Worm (Caenorhabditis elegans) whole organism, late embryonic: ENCODE results near the gene swsn-6.

Experiments
- Y22D7AL.16 ChIP-seq: sonication (generic microtip); optimal IDR thresholded peaks from 2 replicates; lab custom pipeline; 2016; ENCODE audit warnings: missing genetic modification characterization, missing compliant biosample characterization
- ceh-31 ChIP-seq: sonication (generic microtip); optimal IDR thresholded peaks from 2 replicates; lab custom pipeline; 2016; ENCODE audit warnings: missing genetic modification characterization, missing compliant biosample characterization
- ceh-6 ChIP-seq: fragments of 200-800 bp; sonication (Bioruptor generic); optimal IDR thresholded peaks from 2 replicates; lab custom pipeline; 2018; ENCODE audit warnings: mild to moderate bottlenecking, missing genetic modification characterization, missing compliant biosample characterization
- ets-4 ChIP-seq: sonication (generic microtip); optimal IDR thresholded peaks from 2 replicates; lab custom pipeline; 2016; ENCODE audit warnings: missing genetic modification characterization, missing compliant biosample characterization
- fkh-10 ChIP-seq: fragments of 150-350 bp; optimal IDR thresholded peaks from 2 replicates; lab custom pipeline; 2014; ENCODE audit warnings: missing biosample characterization, missing genetic modification reagents, missing genetic modification characterization
- hlh-8 ChIP-seq: sonication (generic microtip); optimal IDR thresholded peaks from 2 replicates; lab custom pipeline; 2016; ENCODE audit warnings: missing genotype, missing genetic modification characterization, missing compliant biosample characterization
- nfya-1 ChIP-seq: sonication (generic microtip); optimal IDR thresholded peaks from 2 replicates; lab custom pipeline; 2017; ENCODE audit warnings: missing genetic modification characterization, mild to moderate bottlenecking, missing compliant biosample characterization, antibody characterized with exemption, moderate library complexity
- nhr-232 ChIP-seq: sonication (generic microtip); optimal IDR thresholded peaks from 2 replicates; lab custom pipeline; 2016; ENCODE audit warnings: missing genetic modification characterization, missing compliant biosample characterization
- pha-4 ChIP-seq: fragments of 150-350 bp; optimal IDR thresholded peaks from 2 replicates; lab custom pipeline; 2018; ENCODE audit warnings: missing biosample characterization, missing genetic modification reagents, missing genetic modification characterization
- sdc-2 ChIP-seq: sonication (generic microtip); optimal IDR thresholded peaks from 2 replicates; lab custom pipeline; 2016; ENCODE audit warnings: missing genotype, missing genetic modification characterization, missing compliant biosample characterization
- sox-2 ChIP-seq: fragments of 200-800 bp; sonication (Bioruptor generic); IDR thresholded peaks from 2 replicates; pipeline ENCODE4 v1.3.6; 2022; ENCODE audit warnings: missing genetic modification reagents, missing genetic modification characterization, missing compliant biosample characterization
- sox-4 ChIP-seq: sonication (generic microtip); optimal IDR thresholded peaks from 2 replicates; lab custom pipeline; 2017; ENCODE audit warnings: mild to moderate bottlenecking, missing genetic modification characterization, inconsistent platforms, missing compliant biosample characterization

ce11 chrIV:5366567-5366966 lies 28.3 kb upstream of the swsn-6 start, which contains the start of gene sand-1:
- TF ChIP-seq sox-2 (GFP tag; lab: Robert Waterston, UW): no peak
- no peak for TF ChIP-seq hlh-8 (tag; lab: Kevin White, UChicago)
- no peak for TF ChIP-seq sdc-2
- TF ChIP-seq ceh-6 (GFP tag; lab: Kevin White, UChicago): no peak
- TF ChIP-seq nhr-232 (tag; lab: Kevin White, UChicago): no peak
- TF ChIP-seq sox-4 (tag; lab: Kevin White, UChicago): no peak
- TF ChIP-seq ets-4: no peak
- no peak for TF ChIP-seq Y22D7AL.16 (tag; lab: Kevin White, UChicago)
- no peak for TF ChIP-seq pha-4
- no peak for TF ChIP-seq ceh-31 (tag; lab: Kevin White, UChicago)
- TF ChIP-seq fkh-10 (GFP tag; lab: Kevin White, UChicago): no peak
- TF ChIP-seq nfya-1 (tag; lab: Kevin White, UChicago): no peak
